ENCODE assay signal across 2 worm cellular contexts in the genomic region with DNA sequence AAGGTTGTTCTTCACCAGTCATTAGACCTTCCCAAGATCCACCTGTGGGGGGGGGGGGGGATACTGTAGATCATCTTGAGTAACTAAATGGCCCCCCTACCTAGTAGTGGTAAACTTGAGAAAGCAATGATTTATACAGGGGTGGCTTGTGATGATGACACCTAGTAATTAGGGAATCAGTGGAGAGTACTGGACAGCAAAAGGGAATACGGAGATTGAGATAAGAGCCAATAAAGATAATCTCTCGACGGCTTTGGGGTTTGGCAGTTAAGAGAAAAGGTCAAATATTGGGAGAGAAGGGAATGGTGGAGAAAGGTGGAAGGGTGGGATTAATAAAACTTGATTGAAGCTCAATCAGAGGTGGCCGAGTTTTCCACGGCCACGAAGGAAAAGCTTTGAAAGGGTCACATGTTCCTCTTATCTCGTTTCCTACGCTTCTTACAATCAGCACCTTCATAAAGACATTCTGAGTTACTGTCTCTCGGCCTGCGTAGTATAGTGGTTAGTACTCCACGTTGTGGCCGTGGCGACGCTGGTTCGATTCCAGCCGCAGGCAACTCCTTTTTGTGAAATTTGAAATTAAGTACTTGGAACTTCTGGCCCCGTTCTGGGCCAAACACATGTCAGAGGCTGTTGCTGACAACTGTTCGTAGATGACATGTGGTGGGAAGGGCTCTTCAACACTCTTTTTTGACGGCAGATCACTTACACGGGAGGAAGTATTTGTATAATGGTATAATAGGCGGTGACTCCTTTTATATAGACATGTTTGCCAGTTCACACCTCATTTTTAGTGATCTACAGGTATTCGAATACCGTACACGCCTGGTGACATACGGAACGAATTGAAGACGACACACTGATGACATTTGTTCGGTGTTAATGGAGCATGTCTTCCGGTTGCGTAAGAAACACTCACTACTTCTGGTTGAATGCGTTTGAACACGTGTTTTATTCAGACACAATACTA.
TF ChIP-seq lines count a peak whose summit lies in the region.

No protein-coding gene starts in this region.

TF ChIP-seq in whole organism, L4 larva, 104 proteins besides CTCF, POLR2A, EP300 and RAD21 (continued from another document):
- peak; percentile 43 for TF ChIP-seq rbr-2 (tag; optimal IDR thresholded peaks at IDR 0.05; lab: Kevin White, UChicago)
- TF ChIP-seq hlh-11 (tag; optimal IDR thresholded peaks at IDR 0.05; lab: Kevin White, UChicago), result peak; percentile 40
- TF ChIP-seq zip-2 (tag; optimal IDR thresholded peaks at IDR 0.05; lab: Kevin White, UChicago), result peak; percentile 19
- peak; percentile 93 for TF ChIP-seq arid-1 (GFP tag; conservative IDR thresholded peaks at IDR 0.05; lab: Robert Waterston, UW)
- peak; percentile 63 for TF ChIP-seq Y5F2A.4 (GFP tag; optimal IDR thresholded peaks at IDR 0.05; lab: Kevin White, UChicago)
- no peak for TF ChIP-seq nhr-25 (tag; optimal IDR thresholded peaks at IDR 0.05; lab: Kevin White, UChicago; ENCODE audit: borderline replicate concordance, insufficient read depth)
- TF ChIP-seq spr-3 (GFP tag; optimal IDR thresholded peaks at IDR 0.05; lab: Kevin White, UChicago), result no peak
- 0 out of 2 replicates have a peak, but pooled peaks have one; percentile 44 for TF ChIP-seq zfp-3 (GFP tag; conservative IDR thresholded peaks at IDR 0.05; lab: Robert Waterston, UW)
- TF ChIP-seq pha-4 (GFP tag; IDR thresholded peaks at IDR 0.05; lab: Robert Waterston, UW), result peak; percentile 90
- no peak for TF ChIP-seq pha-4 (tag; optimal IDR thresholded peaks at IDR 0.05; lab: Kevin White, UChicago)
- peak; percentile 68 for TF ChIP-seq T26A8.4 (GFP tag; IDR thresholded peaks at IDR 0.05; lab: Robert Waterston, UW)
- no peak for TF ChIP-seq lin-1 (GFP tag; IDR thresholded peaks at IDR 0.05; lab: Robert Waterston, UW)
- TF ChIP-seq unc-130 (GFP tag; optimal IDR thresholded peaks at IDR 0.05; lab: Kevin White, UChicago), result peak; percentile 35
- TF ChIP-seq snpc-1.2 (GFP tag; IDR thresholded peaks at IDR 0.05; lab: Robert Waterston, UW), result peak; percentile 97
- peak; percentile 54; the same call in 1 of the 2 replicates for TF ChIP-seq Y48G9A.11 (GFP tag; IDR thresholded peaks at IDR 0.05; lab: Robert Waterston, UW)
- peak; percentile 75 for TF ChIP-seq F49E8.2 (tag; optimal IDR thresholded peaks at IDR 0.05; lab: Kevin White, UChicago; ENCODE audit: borderline replicate concordance)
- peak; percentile 47 for TF ChIP-seq lir-3 (tag; optimal IDR thresholded peaks at IDR 0.05; lab: Kevin White, UChicago)
- TF ChIP-seq nhr-102 (tag; optimal IDR thresholded peaks at IDR 0.05; lab: Kevin White, UChicago), result peak; percentile 69
- TF ChIP-seq daf-16 (GFP tag; optimal IDR thresholded peaks at IDR 0.05; lab: Kevin White, UChicago), result peak; percentile 29 to 93
- TF ChIP-seq daf-16 (tag; optimal IDR thresholded peaks at IDR 0.05; lab: Kevin White, UChicago), result peak; percentile 38
- peak; percentile 60; the same call in 1 of the 2 replicates for TF ChIP-seq hmg-1.1 (GFP tag; IDR thresholded peaks at IDR 0.05; lab: Robert Waterston, UW)
- peak in 1 of 2 experiments; percentile 69 for TF ChIP-seq unc-62 (GFP tag; optimal IDR thresholded peaks at IDR 0.05 in 1 of 2; lab: Kevin White, UChicago)
- no peak for TF ChIP-seq unc-62 (tag; optimal IDR thresholded peaks at IDR 0.05; lab: Kevin White, UChicago)
- peak; percentile 61 for TF ChIP-seq mdt-29 (GFP tag; IDR thresholded peaks at IDR 0.05; lab: Robert Waterston, UW)
- peak; percentile 19 for TF ChIP-seq duxl-1 (tag; optimal IDR thresholded peaks at IDR 0.05; lab: Kevin White, UChicago; ENCODE audit: poor library complexity)
- TF ChIP-seq daf-8 (GFP tag; IDR thresholded peaks at IDR 0.05; lab: Robert Waterston, UW), result 0 out of 2 replicates have a peak, but pooled peaks have one; percentile 35
- TF ChIP-seq mep-1 (tag; optimal IDR thresholded peaks at IDR 0.05; lab: Kevin White, UChicago), result peak; percentile 16
- no peak for TF ChIP-seq nhr-76 (tag; optimal IDR thresholded peaks at IDR 0.05; lab: Kevin White, UChicago)
- peak; percentile 30; the same call in 1 of the 2 replicates for TF ChIP-seq zip-11 (GFP tag; IDR thresholded peaks at IDR 0.05; lab: Robert Waterston, UW)
- no peak for TF ChIP-seq nhr-41 (GFP tag; IDR thresholded peaks at IDR 0.05; lab: Robert Waterston, UW)
- no peak for TF ChIP-seq ces-1 (GFP tag; optimal IDR thresholded peaks at IDR 0.05; lab: Kevin White, UChicago)
- peak; percentile 60; the same call in 1 of the 2 replicates for TF ChIP-seq tra-1 (GFP tag; IDR thresholded peaks at IDR 0.05; lab: Robert Waterston, UW)
- peak; percentile 38 for TF ChIP-seq dve-1 (tag; optimal IDR thresholded peaks at IDR 0.05; lab: Kevin White, UChicago; ENCODE audit: insufficient read depth)
- no peak for TF ChIP-seq jun-1 (tag; optimal IDR thresholded peaks at IDR 0.05; lab: Kevin White, UChicago)
- TF ChIP-seq mxl-2 (GFP tag; conservative IDR thresholded peaks at IDR 0.05; lab: Robert Waterston, UW), result 0 out of 2 replicates have a peak, but pooled peaks have one; percentile 33
- TF ChIP-seq hif-1 (tag; optimal IDR thresholded peaks at IDR 0.05; lab: Kevin White, UChicago), result peak in 1 of 2 experiments; percentile 26
- TF ChIP-seq ztf-11 (tag; optimal IDR thresholded peaks at IDR 0.05; lab: Kevin White, UChicago), result no peak
- peak; percentile 81 for TF ChIP-seq madf-9 (GFP tag; conservative IDR thresholded peaks at IDR 0.05; lab: Robert Waterston, UW)
- 0 out of 2 replicates have a peak, but pooled peaks have one; percentile 23 for TF ChIP-seq php-3 (GFP tag; IDR thresholded peaks at IDR 0.05; lab: Robert Waterston, UW)
- no peak for TF ChIP-seq zfp-2 (tag; optimal IDR thresholded peaks at IDR 0.05; lab: Kevin White, UChicago)
- peak; percentile 84 for TF ChIP-seq lin-13 (GFP tag; optimal IDR thresholded peaks at IDR 0.05; lab: Kevin White, UChicago)
- no peak for TF ChIP-seq tag-97 (GFP tag; IDR thresholded peaks at IDR 0.05; lab: Robert Waterston, UW)
- TF ChIP-seq dmd-6 (GFP tag; IDR thresholded peaks at IDR 0.05; lab: Robert Waterston, UW), result peak; percentile 43; the same call in 1 of the 2 replicates
- no peak for TF ChIP-seq nhr-48 (tag; optimal IDR thresholded peaks at IDR 0.05; lab: Kevin White, UChicago)
- TF ChIP-seq lsy-2 (tag; optimal IDR thresholded peaks at IDR 0.05; lab: Kevin White, UChicago), result peak in 1 of 2 experiments; percentile 27
- peak; percentile 79 for TF ChIP-seq F26F4.8 (GFP tag; conservative IDR thresholded peaks at IDR 0.05; lab: Robert Waterston, UW)
- TF ChIP-seq hlh-30 (tag; optimal IDR thresholded peaks at IDR 0.05; lab: Kevin White, UChicago; ENCODE audit: insufficient read depth), result peak; percentile 68
- peak; percentile 87 for TF ChIP-seq vab-7 (GFP tag; IDR thresholded peaks at IDR 0.05; lab: Robert Waterston, UW)
- TF ChIP-seq lin-38 (GFP tag; IDR thresholded peaks at IDR 0.05; lab: Robert Waterston, UW), result peak; percentile 83
- TF ChIP-seq T20F7.1 (GFP tag; optimal IDR thresholded peaks at IDR 0.05; lab: Kevin White, UChicago), result no peak
- peak; percentile 85 for TF ChIP-seq gei-8 (GFP tag; optimal IDR thresholded peaks at IDR 0.05; lab: Kevin White, UChicago)
- peak; percentile 63 for TF ChIP-seq mes-2 (tag; optimal IDR thresholded peaks at IDR 0.05; lab: Kevin White, UChicago; ENCODE audit: poor library complexity, severe bottlenecking)
- peak; percentile 55; the same call in 1 of the 2 replicates for TF ChIP-seq ZK337.2 (GFP tag; IDR thresholded peaks at IDR 0.05; lab: Robert Waterston, UW)
- no peak for TF ChIP-seq ceh-82 (tag; optimal IDR thresholded peaks at IDR 0.05; lab: Kevin White, UChicago)
- no peak for TF ChIP-seq egl-27 (tag; optimal IDR thresholded peaks at IDR 0.05; lab: Kevin White, UChicago)
- TF ChIP-seq nhr-11 (tag; optimal IDR thresholded peaks at IDR 0.05; lab: Kevin White, UChicago), result no peak

TF ChIP-seq in whole organism, late embryonic, 69 proteins besides CTCF, POLR2A, EP300 and RAD21 (continued from another document):
- TF ChIP-seq hlh-6 (tag; optimal IDR thresholded peaks at IDR 0.05; lab: Kevin White, UChicago) (no peak), nhr-11 (tag; optimal IDR thresholded peaks at IDR 0.05; lab: Kevin White, UChicago) (no peak), lim-6 (tag; optimal IDR thresholded peaks at IDR 0.05; lab: Kevin White, UChicago) (no peak), elt-2 (tag; optimal IDR thresholded peaks at IDR 0.05; lab: Kevin White, UChicago) (peak; percentile 55), dmd-4 (tag; optimal IDR thresholded peaks at IDR 0.05; lab: Kevin White, UChicago; ENCODE audit: borderline replicate concordance) (no peak), F13H6.1 (tag; optimal IDR thresholded peaks at IDR 0.05; lab: Kevin White, UChicago) (no peak), pqm-1 (tag; optimal IDR thresholded peaks at IDR 0.05; lab: Kevin White, UChicago) (no peak), lin-11 (tag; optimal IDR thresholded peaks at IDR 0.05; lab: Kevin White, UChicago) (no peak), C08G9.2 (tag; optimal IDR thresholded peaks at IDR 0.05; lab: Kevin White, UChicago) (peak; percentile 16), gmeb-2 (tag; optimal IDR thresholded peaks at IDR 0.05; lab: Kevin White, UChicago) (no peak), ama-1 (optimal IDR thresholded peaks at IDR 0.05; lab: Kevin White, UChicago) (no peak), unc-86 (tag; optimal IDR thresholded peaks at IDR 0.05; lab: Kevin White, UChicago) (no peak), syd-9 (tag; optimal IDR thresholded peaks at IDR 0.05; lab: Kevin White, UChicago) (no peak), ztf-16 (tag; optimal IDR thresholded peaks at IDR 0.05; lab: Kevin White, UChicago) (no peak), K02D7.2 (tag; optimal IDR thresholded peaks at IDR 0.05; lab: Kevin White, UChicago) (no peak), rnt-1 (tag; optimal IDR thresholded peaks at IDR 0.05; lab: Kevin White, UChicago) (peak; percentile 33), sox-2 (GFP tag; IDR thresholded peaks at IDR 0.05; lab: Robert Waterston, UW) (no peak), ets-4 (tag; optimal IDR thresholded peaks at IDR 0.05; lab: Kevin White, UChicago) (no peak), dve-1 (tag; optimal IDR thresholded peaks at IDR 0.05; lab: Kevin White, UChicago) (no peak), zip-5 (tag; optimal IDR thresholded peaks at IDR 0.05; lab: Kevin White, UChicago) (no peak), ttx-3 (tag; optimal IDR thresholded peaks at IDR 0.05; lab: Kevin White, UChicago) (no peak), nhr-232 (tag; optimal IDR thresholded peaks at IDR 0.05; lab: Kevin White, UChicago) (peak; percentile 17), ceh-19 (GFP tag; optimal IDR thresholded peaks at IDR 0.05; lab: Kevin White, UChicago) (no peak), fkh-10 (GFP tag; optimal IDR thresholded peaks at IDR 0.05; lab: Kevin White, UChicago) (no peak), sdc-2 (tag; optimal IDR thresholded peaks at IDR 0.05; lab: Kevin White, UChicago) (peak; percentile 18), T23F11.4 (GFP tag; optimal IDR thresholded peaks at IDR 0.05; lab: Kevin White, UChicago) (no peak), tbx-7 (tag; optimal IDR thresholded peaks at IDR 0.05; lab: Kevin White, UChicago) (no peak), ahr-1 (tag; optimal IDR thresholded peaks at IDR 0.05; lab: Kevin White, UChicago) (no peak), ceh-14 (tag; optimal IDR thresholded peaks at IDR 0.05; lab: Kevin White, UChicago) (no peak), odd-2 (tag; optimal IDR thresholded peaks at IDR 0.05; lab: Kevin White, UChicago) (peak; percentile 15), pha-4 (tag; optimal IDR thresholded peaks at IDR 0.05; lab: Kevin White, UChicago) (no peak), unc-3 (GFP tag; conservative IDR thresholded peaks at IDR 0.05; lab: Robert Waterston, UW) (no peak), unc-3 (tag; optimal IDR thresholded peaks at IDR 0.05; lab: Kevin White, UChicago) (no peak), pax-1 (tag; optimal IDR thresholded peaks at IDR 0.05; lab: Kevin White, UChicago) (no peak), ceh-45 (GFP tag; IDR thresholded peaks at IDR 0.05; lab: Robert Waterston, UW) (no peak), ref-2 (tag; optimal IDR thresholded peaks at IDR 0.05; lab: Kevin White, UChicago) (peak; percentile 4), ceh-48 (tag; optimal IDR thresholded peaks at IDR 0.05; lab: Kevin White, UChicago) (no peak), Y22D7AL.16 (tag; optimal IDR thresholded peaks at IDR 0.05; lab: Kevin White, UChicago) (no peak), ceh-6 (GFP tag; optimal IDR thresholded peaks at IDR 0.05; lab: Kevin White, UChicago) (no peak), hlh-30 (tag; optimal IDR thresholded peaks at IDR 0.05; lab: Kevin White, UChicago; ENCODE audit: insufficient read depth) (peak; percentile 26), ceh-34 (tag; optimal IDR thresholded peaks at IDR 0.05; lab: Kevin White, UChicago) (no peak), ceh-30 (tag; optimal IDR thresholded peaks at IDR 0.05; lab: Kevin White, UChicago) (no peak), madf-2 (tag; optimal IDR thresholded peaks at IDR 0.05; lab: Kevin White, UChicago) (no peak), fkh-6 (tag; optimal IDR thresholded peaks at IDR 0.05; lab: Kevin White, UChicago) (no peak)
